Fruit fly (Drosophila melanogaster) whole organism, embryonic: Measurements from ENCODE around the gene Vps29.

ENCODE experiments used
- Adf1 ChIP-seq: fragments of 200-800 bp; sonication (Bioruptor generic); IDR thresholded peaks from 2 replicates; pipeline ENCODE4 v1.3.6; 2022; ENCODE audit warnings: missing biosample characterization, missing genetic modification characterization
- B-H1 ChIP-seq: fragments of 200-800 bp; sonication (Bioruptor generic); IDR thresholded peaks from 3 replicates; pipeline ENCODE4 v1.3.6; 2022; ENCODE audit warnings: missing biosample characterization, missing genetic modification characterization
- BtbVII ChIP-seq: fragments of 200-800 bp; sonication (Bioruptor generic); optimal IDR thresholded peaks from 3 replicates; lab custom pipeline; 2017; ENCODE audit warnings: missing biosample characterization, mild to moderate bottlenecking, missing genetic modification characterization
- CG10274 ChIP-seq: fragments of 200-800 bp; sonication (Bioruptor generic); optimal IDR thresholded peaks from 3 replicates; lab custom pipeline; 2017; ENCODE audit warnings: missing biosample characterization, mild to moderate bottlenecking, missing genetic modification characterization
- CG11560 ChIP-seq: fragments of 200-800 bp; sonication (Bioruptor generic); IDR thresholded peaks from 3 replicates; pipeline ENCODE4 v1.3.6; 2022; ENCODE audit warnings: missing biosample characterization, missing genetic modification characterization
- CG11696 ChIP-seq: fragments of 200-800 bp; sonication (Bioruptor generic); IDR thresholded peaks from 2 replicates; pipeline ENCODE4 v1.3.6; 2022; ENCODE audit warnings: missing biosample characterization, missing genetic modification characterization
- CG16779 ChIP-seq: fragments of 200-800 bp; sonication (Bioruptor generic); IDR thresholded peaks from 2 replicates; pipeline ENCODE4 v1.3.6; 2022; ENCODE audit warnings: missing biosample characterization, missing genetic modification characterization
- CG17385 ChIP-seq: fragments of 200-800 bp; sonication (Bioruptor generic); optimal IDR thresholded peaks from 3 replicates; lab custom pipeline; 2018; ENCODE audit warnings: missing biosample characterization, mild to moderate bottlenecking, missing genetic modification characterization
- CG18599 ChIP-seq: fragments of 200-800 bp; sonication (Bioruptor generic); optimal IDR thresholded peaks from 3 replicates; lab custom pipeline; 2017; ENCODE audit warnings: missing biosample characterization, missing genetic modification characterization, mild to moderate bottlenecking, moderate library complexity, missing genetic modification reagents
- CG2875 ChIP-seq: fragments of 200-800 bp; sonication (Bioruptor generic); optimal IDR thresholded peaks from 2 replicates; lab custom pipeline; 2017; ENCODE audit warnings: missing biosample characterization, mild to moderate bottlenecking, missing genetic modification characterization, missing genetic modification reagents
- CG3407 ChIP-seq: fragments of 200-800 bp; sonication (Bioruptor generic); optimal IDR thresholded peaks from 2 replicates; lab custom pipeline; 2018; ENCODE audit warnings: missing biosample characterization, mild to moderate bottlenecking, missing genetic modification characterization
- CG3838 ChIP-seq: fragments of 200-800 bp; sonication (Bioruptor generic); optimal IDR thresholded peaks from 3 replicates; lab custom pipeline; 2016; ENCODE audit warnings: missing biosample characterization, missing genetic modification characterization
- CG4282 ChIP-seq: fragments of 200-800 bp; sonication (Bioruptor generic); optimal IDR thresholded peaks from 2 replicates; lab custom pipeline; 2016; ENCODE audit warnings: missing biosample characterization, missing genetic modification characterization
- CG6689 ChIP-seq: fragments of 200-800 bp; sonication (Bioruptor generic); IDR thresholded peaks from 2 replicates; pipeline ENCODE4 v1.3.6; 2022; ENCODE audit warnings: missing biosample characterization, missing genetic modification characterization
- CHES-1-like ChIP-seq: fragments of 200-800 bp; sonication (Bioruptor generic); optimal IDR thresholded peaks from 2 replicates; lab custom pipeline; 2016; ENCODE audit warnings: missing biosample characterization, missing genetic modification characterization
- Camta ChIP-seq: fragments of 200-800 bp; sonication (Bioruptor generic); optimal IDR thresholded peaks from 2 replicates; lab custom pipeline; 2016; ENCODE audit warnings: missing biosample characterization, missing genetic modification characterization
- Doc3 ChIP-seq: fragments of 200-800 bp; sonication (Bioruptor generic); IDR thresholded peaks from 3 replicates; pipeline ENCODE4 v1.3.6; 2022; ENCODE audit warnings: missing biosample characterization, missing genetic modification characterization; ENCODE audit not compliant: partially characterized antibody
- H2.0 ChIP-seq: fragments of 200-800 bp; sonication (Bioruptor generic); IDR thresholded peaks from 2 replicates; pipeline ENCODE4 v1.3.6; 2022; ENCODE audit warnings: missing biosample characterization, missing genetic modification characterization
- Hr39 ChIP-seq: fragments of >200 bp; optimal IDR thresholded peaks from 2 replicates; lab custom pipeline; 2017
- Myb ChIP-seq: fragments of 200-800 bp; sonication (Bioruptor generic); optimal IDR thresholded peaks from 2 replicates; lab custom pipeline; 2016; ENCODE audit warnings: missing biosample characterization, missing genetic modification characterization
- NC2β ChIP-seq: fragments of 200-800 bp; sonication (Bioruptor generic); optimal IDR thresholded peaks from 2 replicates; lab custom pipeline; 2016; ENCODE audit warnings: missing biosample characterization, missing genetic modification characterization
- Nf-YC ChIP-seq: fragments of 200-800 bp; optimal IDR thresholded peaks from 3 replicates; lab custom pipeline; 2019; ENCODE audit warnings: missing biosample characterization, mild to moderate bottlenecking, missing genetic modification characterization, moderate library complexity
- Pdp1 ChIP-seq, 2 experiments: fragments of 200-800 bp; sonication (Bioruptor generic); optimal IDR thresholded peaks; 3 replicates each; lab custom pipeline; 2016; ENCODE audit warnings: missing biosample characterization in 2 of 2, missing genetic modification characterization in 2 of 2, mild to moderate bottlenecking in 1 of 2, moderate library complexity in 1 of 2
- Taf1 ChIP-seq: fragments of 200-800 bp; sonication (Bioruptor generic); IDR thresholded peaks from 2 replicates; pipeline ENCODE4 v1.3.6; 2022; ENCODE audit warnings: missing biosample characterization, missing genetic modification characterization
- Trl ChIP-seq, 3 experiments: fragments of >200 bp in 2 of 3; fragments of 200-800 bp in 1 of 3; sonication (Bioruptor generic) in 1 of 3; optimal IDR thresholded peaks; 2 replicates in 1 of 3; 3 replicates in 2 of 3; lab custom pipeline; 2016 to 2017; ENCODE audit warnings: missing biosample characterization in 1 of 3, missing genetic modification characterization in 1 of 3
- ab ChIP-seq: fragments of 200-800 bp; sonication (Bioruptor generic); optimal IDR thresholded peaks from 2 replicates; lab custom pipeline; 2016; ENCODE audit warnings: missing biosample characterization, missing genetic modification characterization
- ara ChIP-seq: fragments of 200-800 bp; sonication (Bioruptor generic); IDR thresholded peaks from 2 replicates; pipeline ENCODE4 v1.3.6; 2022; ENCODE audit warnings: missing biosample characterization, missing genetic modification characterization
- bigmax ChIP-seq: fragments of 200-800 bp; sonication (Bioruptor generic); optimal IDR thresholded peaks from 2 replicates; lab custom pipeline; 2018; ENCODE audit warnings: missing biosample characterization, mild to moderate bottlenecking, missing genetic modification characterization
- bowl ChIP-seq: fragments of 200-800 bp; sonication (Bioruptor generic); IDR thresholded peaks from 2 replicates; pipeline ENCODE4 v1.3.6; 2022; ENCODE audit warnings: missing biosample characterization, missing genetic modification characterization
- cg ChIP-seq: fragments of 200-800 bp; sonication (Bioruptor generic); optimal IDR thresholded peaks from 3 replicates; lab custom pipeline; 2019; ENCODE audit warnings: missing biosample characterization, mild to moderate bottlenecking, missing genetic modification characterization, moderate library complexity
- disco-r ChIP-seq: fragments of 200-800 bp; sonication (Bioruptor generic); optimal IDR thresholded peaks from 2 replicates; lab custom pipeline; 2016; ENCODE audit warnings: missing biosample characterization, missing genetic modification characterization
- dpn ChIP-seq, 2 experiments: fragments of 200-800 bp; sonication (Bioruptor generic); optimal IDR thresholded peaks; 3 replicates each; lab custom pipeline; 2016; ENCODE audit warnings: missing biosample characterization in 2 of 2, missing genetic modification characterization in 2 of 2
- grn ChIP-seq: fragments of 200-800 bp; sonication (Bioruptor generic); optimal IDR thresholded peaks from 3 replicates; lab custom pipeline; 2017; ENCODE audit warnings: missing biosample characterization, missing genetic modification characterization
- gt ChIP-seq: fragments of 200-800 bp; sonication (Bioruptor generic); IDR thresholded peaks from 2 replicates; pipeline ENCODE4 v1.3.6; 2022; ENCODE audit warnings: missing biosample characterization, missing genetic modification characterization
- h ChIP-seq: fragments of >200 bp; optimal IDR thresholded peaks from 2 replicates; lab custom pipeline; 2017
- hbn ChIP-seq: fragments of 200-800 bp; sonication (Bioruptor generic); IDR thresholded peaks from 2 replicates; pipeline ENCODE4 v1.3.6; 2022; ENCODE audit warnings: missing biosample characterization, missing genetic modification characterization; ENCODE audit not compliant: partially characterized antibody
- jumu ChIP-seq: fragments of 200-800 bp; sonication (Bioruptor generic); optimal IDR thresholded peaks from 3 replicates; lab custom pipeline; 2016; ENCODE audit warnings: missing biosample characterization, missing genetic modification characterization
- knrl ChIP-seq: fragments of 200-800 bp; sonication (Bioruptor generic); IDR thresholded peaks from 3 replicates; pipeline ENCODE4 v1.3.6; 2022; ENCODE audit warnings: missing biosample characterization, missing genetic modification characterization; ENCODE audit not compliant: partially characterized antibody
- lola ChIP-seq, 3 experiments: fragments of >200 bp in 2 of 3; fragments of 200-800 bp in 1 of 3; sonication (Bioruptor generic) in 1 of 3; optimal IDR thresholded peaks; 2 replicates each; lab custom pipeline; 2017 to 2019; ENCODE audit warnings: missing biosample characterization in 3 of 3, missing genetic modification characterization in 3 of 3, mild to moderate bottlenecking in 1 of 3, moderate library complexity in 1 of 3
- lov ChIP-seq, 2 experiments: fragments of 200-800 bp in 1 of 2; fragments of >200 bp in 1 of 2; sonication (Bioruptor generic) in 1 of 2; IDR thresholded peaks in 1 of 2; optimal IDR thresholded peaks in 1 of 2; 2 replicates in 1 of 2; 3 replicates in 1 of 2; pipeline versions ENCODE4 v1.3.6 to Lab custom; 2017 to 2022; ENCODE audit warnings: missing biosample characterization in 1 of 2, missing genetic modification characterization in 1 of 2
- nerfin-1 ChIP-seq: fragments of 200-800 bp; sonication (Bioruptor generic); optimal IDR thresholded peaks from 3 replicates; lab custom pipeline; 2019; ENCODE audit warnings: missing biosample characterization, mild to moderate bottlenecking, missing genetic modification characterization, moderate library complexity
- sd ChIP-seq: fragments of 200-800 bp; sonication (Bioruptor generic); optimal IDR thresholded peaks from 3 replicates; lab custom pipeline; 2018; ENCODE audit warnings: missing biosample characterization, mild to moderate bottlenecking, missing genetic modification characterization, moderate library complexity
- seq ChIP-seq: fragments of 200-800 bp; sonication (Bioruptor generic); IDR thresholded peaks from 2 replicates; pipeline ENCODE4 v1.3.6; 2022; ENCODE audit warnings: missing biosample characterization, missing genetic modification characterization
- sim ChIP-seq: fragments of 200-800 bp; sonication (Bioruptor generic); IDR thresholded peaks from 2 replicates; pipeline ENCODE4 v1.3.6; 2022; ENCODE audit warnings: missing biosample characterization, missing genetic modification characterization
- tap ChIP-seq: fragments of 200-800 bp; optimal IDR thresholded peaks from 3 replicates; lab custom pipeline; 2019; ENCODE audit warnings: missing biosample characterization, mild to moderate bottlenecking, missing genetic modification characterization, moderate library complexity
- tup ChIP-seq: fragments of 200-800 bp; sonication (Bioruptor generic); optimal IDR thresholded peaks from 2 replicates; lab custom pipeline; 2016; ENCODE audit warnings: missing biosample characterization, mild to moderate bottlenecking, missing genetic modification characterization, moderate library complexity
- vnd ChIP-seq: fragments of 200-800 bp; sonication (Bioruptor generic); IDR thresholded peaks from 3 replicates; pipeline ENCODE4 v1.3.6; 2022; ENCODE audit warnings: missing biosample characterization, missing genetic modification characterization; ENCODE audit not compliant: partially characterized antibody
- wek ChIP-seq: fragments of 200-800 bp; sonication (Bioruptor generic); optimal IDR thresholded peaks from 3 replicates; lab custom pipeline; 2018; ENCODE audit warnings: missing biosample characterization, mild to moderate bottlenecking, missing genetic modification characterization, moderate library complexity

The Vps29 gene

DNA sequence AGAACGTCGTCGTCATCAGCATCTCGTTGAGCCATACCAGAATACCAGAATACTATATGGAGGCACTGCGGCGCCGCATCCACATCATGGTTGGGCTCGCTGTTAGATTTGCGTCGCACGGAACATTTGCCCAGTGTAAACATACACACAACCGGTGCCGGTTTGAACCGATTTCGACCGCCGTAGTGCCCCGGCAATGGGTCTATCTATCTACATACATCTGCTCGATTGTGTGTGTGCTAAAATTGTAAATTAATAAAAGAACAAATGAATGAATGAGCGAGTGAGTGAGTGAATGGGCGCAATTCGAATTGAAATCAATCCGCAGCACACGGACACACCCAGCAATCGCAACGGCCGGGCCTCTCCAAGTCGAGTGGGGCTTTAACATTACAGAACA lies 25.1 kb upstream of the Vps29 start (continued):
- TF ChIP-seq Camta (GFP tag; lab: Kevin White, UChicago) (no peak), seq (0 out of 2 replicates have a peak, but pooled peaks have one; percentile 18), CG2875 (no peak), Nf-YC (tag; lab: Kevin White, UChicago) (no peak), NC2β (GFP tag; lab: Kevin White, UChicago) (no peak), jumu (GFP tag; lab: Kevin White, UChicago) (no peak), lola (GFP tag; optimal IDR thresholded peaks at IDR 0.05; lab: Kevin White, UChicago) (no peak), dpn (GFP tag; optimal IDR thresholded peaks at IDR 0.05; lab: Kevin White, UChicago) (no peak), bigmax (GFP tag; lab: Kevin White, UChicago) (no peak), Hr39 (lab: Kevin White, UChicago) (no peak), Myb (GFP tag; lab: Kevin White, UChicago) (no peak), CG3407 (GFP tag; lab: Kevin White, UChicago) (no peak), sim (GFP tag; lab: Robert Waterston, UW) (no peak), Taf1 (GFP tag; lab: Robert Waterston, UW) (no peak)

DNA sequence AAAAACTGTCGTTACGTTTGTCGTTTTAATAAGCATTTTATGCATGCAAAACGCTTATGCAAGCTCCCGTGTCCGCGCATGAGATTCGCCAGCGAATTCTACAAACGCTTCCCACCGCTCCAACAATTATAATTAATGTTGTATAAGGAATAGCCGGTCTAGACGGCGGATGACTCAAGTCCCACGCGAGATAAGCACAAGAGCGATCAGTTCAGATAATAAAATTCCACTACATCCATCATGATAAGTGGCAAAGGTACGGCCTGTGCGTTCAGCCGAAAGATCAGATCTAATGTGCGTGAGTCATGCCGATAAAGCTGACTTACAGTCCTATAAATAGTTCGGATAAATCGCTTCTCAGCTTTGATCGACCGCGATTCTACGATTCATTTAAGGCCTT lies 24.0 kb upstream of the Vps29 start:
- TF ChIP-seq CG11696 (GFP tag; lab: Robert Waterston, UW) (no peak), Pdp1 (GFP tag; optimal IDR thresholded peaks at IDR 0.05; lab: Kevin White, UChicago) (peak in 1 of 2 experiments; percentile 75), H2.0 (GFP tag; lab: Robert Waterston, UW) (no peak), grn (GFP tag; lab: Kevin White, UChicago) (peak; percentile 26), Trl (optimal IDR thresholded peaks at IDR 0.05; lab: Kevin White, UChicago) (no peak), Trl (GFP tag; optimal IDR thresholded peaks at IDR 0.05; lab: Kevin White, UChicago) (no peak), CG6689 (GFP tag; lab: Robert Waterston, UW) (no peak), gt (GFP tag; lab: Robert Waterston, UW) (no peak), CG16779 (GFP tag; lab: Robert Waterston, UW) (no peak), CG18599 (GFP tag; lab: Kevin White, UChicago) (no peak), CHES-1-like (GFP tag; lab: Kevin White, UChicago) (no peak), B-H1 (GFP tag; lab: Robert Waterston, UW) (no peak), ab (no peak), knrl (GFP tag; lab: Robert Waterston, UW) (no peak), CG11560 (tag; lab: Robert Waterston, UW) (no peak), sd (tag; lab: Kevin White, UChicago) (peak; percentile 12), bowl (GFP tag; lab: Robert Waterston, UW) (no peak), cg (no peak)
- TF ChIP-seq, all 482 proteins: peak for 3

DNA sequence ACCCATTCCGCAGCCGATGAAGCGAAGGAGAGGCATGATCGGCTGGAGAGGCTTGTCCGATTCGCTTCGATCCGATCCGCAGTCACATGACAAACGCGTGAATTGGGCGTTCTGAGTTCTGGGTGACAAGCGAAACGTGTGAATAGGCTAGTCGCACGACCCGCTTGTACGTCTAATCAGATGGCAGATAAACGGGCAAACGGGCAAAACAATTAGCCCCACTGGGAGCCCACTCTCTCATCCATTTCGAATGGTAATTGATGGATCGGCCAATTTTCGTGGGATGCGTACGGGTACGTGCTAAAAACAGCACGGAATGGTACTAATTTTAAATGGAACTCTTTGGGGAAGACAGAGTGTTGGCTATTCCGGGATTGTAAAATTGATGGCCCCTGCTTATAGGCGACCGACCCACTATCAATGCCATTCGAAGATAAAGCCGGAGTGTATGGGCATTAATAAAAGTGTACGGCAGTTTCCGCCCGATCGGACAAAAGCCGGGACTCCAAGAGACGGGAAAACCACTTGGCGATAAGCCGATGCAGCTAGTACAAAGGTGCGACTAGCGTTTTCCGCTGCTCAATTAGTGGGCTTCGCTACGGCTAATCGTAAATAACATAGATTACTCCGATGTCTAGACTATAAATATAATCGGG lies 23.0 kb upstream of the Vps29 start:
- no peak for TF ChIP-seq lov (optimal IDR thresholded peaks at IDR 0.05; lab: Kevin White, UChicago)
- no peak for TF ChIP-seq lov (GFP tag; IDR thresholded peaks at IDR 0.05; lab: Robert Waterston, UW)
- TF ChIP-seq CG3838 (GFP tag; lab: Kevin White, UChicago): no peak
- peak; percentile 45 for TF ChIP-seq CG10274 (GFP tag; lab: Kevin White, UChicago)
- TF ChIP-seq Adf1 (GFP tag; lab: Robert Waterston, UW): no peak
- no peak for TF ChIP-seq ara
- no peak for TF ChIP-seq h
- TF ChIP-seq Trl (optimal IDR thresholded peaks at IDR 0.05; lab: Kevin White, UChicago): no peak
- no peak for TF ChIP-seq Trl (GFP tag; optimal IDR thresholded peaks at IDR 0.05; lab: Kevin White, UChicago)
- TF ChIP-seq BtbVII (GFP tag; lab: Kevin White, UChicago): no peak
- TF ChIP-seq CG4282 (GFP tag; lab: Kevin White, UChicago): no peak
- no peak for TF ChIP-seq Doc3
- no peak for TF ChIP-seq CG17385 (GFP tag; lab: Kevin White, UChicago)
- no peak for TF ChIP-seq vnd (GFP tag; lab: Robert Waterston, UW)
- TF ChIP-seq hbn: no peak
- no peak for TF ChIP-seq wek (GFP tag; lab: Kevin White, UChicago)
- TF ChIP-seq disco-r (GFP tag; lab: Kevin White, UChicago): no peak
- TF ChIP-seq nerfin-1 (tag; lab: Kevin White, UChicago): no peak
- TF ChIP-seq tap (tag; lab: Kevin White, UChicago): no peak
- TF ChIP-seq tup (GFP tag; lab: Kevin White, UChicago): no peak
